Worm (Caenorhabditis elegans) whole organism, L4 larva: Measurements from ENCODE around the gene R04E5.8.

Experiments
- D1046.2 ChIP-seq: fragments of 200-800 bp; sonication (Bioruptor generic); IDR thresholded peaks from 2 replicates; pipeline ENCODE4 v1.3.6; 2022; ENCODE audit warnings: missing genetic modification characterization, missing compliant biosample characterization
- F49E8.2 ChIP-seq: sonication (generic microtip); optimal IDR thresholded peaks from 2 replicates; lab custom pipeline; 2016; ENCODE audit warnings: missing compliant biosample characterization, mild to moderate bottlenecking, missing genetic modification characterization, borderline replicate concordance
- R02D3.7 ChIP-seq: fragments of 150-350 bp; sonication (generic microtip); optimal IDR thresholded peaks from 3 replicates; lab custom pipeline; 2014; ENCODE audit warnings: missing biosample characterization, missing genetic modification characterization
- Y105C5A.15 ChIP-seq: fragments of 200-800 bp; sonication (Bioruptor generic); IDR thresholded peaks from 2 replicates; pipeline ENCODE4 v1.3.6; 2022; ENCODE audit warnings: missing genetic modification characterization, missing compliant biosample characterization
- Y48G9A.11 ChIP-seq: fragments of 200-800 bp; sonication (Bioruptor generic); IDR thresholded peaks from 2 replicates; pipeline ENCODE4 v1.3.6; 2022; ENCODE audit warnings: missing genetic modification reagents, missing genetic modification characterization, missing compliant biosample characterization
- Y5F2A.4 ChIP-seq: fragments of 200-800 bp; sonication (Bioruptor generic); optimal IDR thresholded peaks from 2 replicates; lab custom pipeline; 2018; ENCODE audit warnings: mild to moderate bottlenecking, missing genetic modification characterization, missing compliant biosample characterization
- Y75B8A.6 ChIP-seq: fragments of 200-800 bp; sonication (Bioruptor generic); IDR thresholded peaks from 2 replicates; pipeline ENCODE4 v1.3.6; 2022; ENCODE audit warnings: missing genetic modification reagents, missing genetic modification characterization, missing compliant biosample characterization
- aly-2 ChIP-seq: sonication (generic microtip); optimal IDR thresholded peaks from 2 replicates; lab custom pipeline; 2018; ENCODE audit warnings: missing biosample characterization, missing genetic modification characterization
- arid-1 ChIP-seq: fragments of 200-800 bp; sonication (Bioruptor generic); conservative IDR thresholded peaks from 2 replicates; pipeline ENCODE4 v1.3.6; 2022; ENCODE audit warnings: missing genetic modification reagents, missing genetic modification characterization, missing compliant biosample characterization
- ceh-20 ChIP-seq: fragments of 200-800 bp; sonication (Bioruptor generic); IDR thresholded peaks from 2 replicates; pipeline ENCODE4 v1.3.6; 2022; ENCODE audit warnings: missing genetic modification reagents, missing genetic modification characterization, missing compliant biosample characterization
- cey-2 ChIP-seq: sonication (generic microtip); optimal IDR thresholded peaks from 3 replicates; lab custom pipeline; 2017; ENCODE audit warnings: missing genetic modification characterization, mild to moderate bottlenecking, missing compliant biosample characterization, antibody characterized with exemption, borderline replicate concordance; ENCODE audit not compliant: insufficient read depth
- ctbp-1 ChIP-seq: fragments of 200-800 bp; sonication (Bioruptor generic); IDR thresholded peaks from 2 replicates; pipeline ENCODE4 v1.3.6; 2022; ENCODE audit warnings: missing genetic modification reagents, missing genetic modification characterization, missing compliant biosample characterization
- daf-16 ChIP-seq, 3 experiments: sonication (generic microtip); optimal IDR thresholded peaks; 2 replicates each; lab custom pipeline; 2016 to 2017; ENCODE audit warnings: missing genetic modification characterization in 3 of 3, missing genetic modification reagents in 3 of 3, mild to moderate bottlenecking in 2 of 3, missing compliant biosample characterization in 2 of 3, missing biosample characterization in 1 of 3, moderate library complexity in 1 of 3
- dmd-6 ChIP-seq: fragments of 200-800 bp; sonication (Bioruptor generic); IDR thresholded peaks from 2 replicates; pipeline ENCODE4 v1.3.6; 2022; ENCODE audit warnings: missing genetic modification reagents, missing genetic modification characterization, missing compliant biosample characterization
- duxl-1 ChIP-seq: sonication (generic microtip); optimal IDR thresholded peaks from 2 replicates; lab custom pipeline; 2016; ENCODE audit warnings: mild to moderate bottlenecking, missing genetic modification characterization, moderate library complexity, missing compliant biosample characterization; ENCODE audit not compliant: poor library complexity
- dve-1 ChIP-seq: sonication (generic microtip); optimal IDR thresholded peaks from 2 replicates; lab custom pipeline; 2017; ENCODE audit warnings: antibody characterized with exemption, mild to moderate bottlenecking, missing genetic modification characterization, missing compliant biosample characterization; ENCODE audit not compliant: insufficient read depth
- egl-27 ChIP-seq: sonication (generic microtip); optimal IDR thresholded peaks from 3 replicates; lab custom pipeline; 2017; ENCODE audit warnings: missing biosample characterization, missing genetic modification reagents, missing genetic modification characterization
- gei-8 ChIP-seq: fragments of 200-800 bp; sonication (Bioruptor generic); optimal IDR thresholded peaks from 2 replicates; lab custom pipeline; 2018; ENCODE audit warnings: mild to moderate bottlenecking, missing genetic modification characterization, missing compliant biosample characterization
- hif-1 ChIP-seq, 2 experiments: sonication (generic microtip); optimal IDR thresholded peaks; 2 replicates each; lab custom pipeline; 2016 to 2017; ENCODE audit warnings: missing compliant biosample characterization in 2 of 2, missing genetic modification characterization in 2 of 2, missing genetic modification reagents in 2 of 2, missing genotype in 2 of 2, mild to moderate bottlenecking in 1 of 2
- hlh-11 ChIP-seq: fragments of 200-800 bp; sonication (Bioruptor generic); optimal IDR thresholded peaks from 2 replicates; lab custom pipeline; 2018; ENCODE audit warnings: mild to moderate bottlenecking, missing genetic modification characterization, missing compliant biosample characterization
- jun-1 ChIP-seq: fragments of 150-350 bp; optimal IDR thresholded peaks from 2 replicates; lab custom pipeline; 2014; ENCODE audit warnings: missing biosample characterization, missing genetic modification reagents, missing genetic modification characterization
- lim-7 ChIP-seq: fragments of 200-800 bp; sonication (Bioruptor generic); IDR thresholded peaks from 2 replicates; pipeline ENCODE4 v1.3.6; 2022; ENCODE audit warnings: missing genetic modification characterization, missing compliant biosample characterization
- lin-15B ChIP-seq: fragments of 150-350 bp; sonication (generic microtip); optimal IDR thresholded peaks from 3 replicates; lab custom pipeline; 2014; ENCODE audit warnings: missing biosample characterization, missing genetic modification characterization
- lin-38 ChIP-seq: fragments of 200-800 bp; sonication (Bioruptor generic); IDR thresholded peaks from 2 replicates; pipeline ENCODE4 v1.3.6; 2022; ENCODE audit warnings: missing genetic modification reagents, missing genetic modification characterization, missing compliant biosample characterization
- lir-3 ChIP-seq: sonication (generic microtip); optimal IDR thresholded peaks from 2 replicates; lab custom pipeline; 2016; ENCODE audit warnings: mild to moderate bottlenecking, missing genetic modification characterization, missing compliant biosample characterization
- mxl-2 ChIP-seq: fragments of 200-800 bp; sonication (Bioruptor generic); conservative IDR thresholded peaks from 2 replicates; pipeline ENCODE4 v1.3.6; 2022; ENCODE audit warnings: missing genetic modification reagents, missing genetic modification characterization, missing compliant biosample characterization
- nhr-10 ChIP-seq: fragments of 150-350 bp; optimal IDR thresholded peaks from 2 replicates; lab custom pipeline; 2014; ENCODE audit warnings: missing biosample characterization, missing genetic modification characterization
- nhr-102 ChIP-seq: sonication (generic microtip); optimal IDR thresholded peaks from 2 replicates; lab custom pipeline; 2016; ENCODE audit warnings: mild to moderate bottlenecking, missing genetic modification characterization, moderate library complexity, missing compliant biosample characterization
- nhr-11 ChIP-seq: fragments of 150-350 bp; optimal IDR thresholded peaks from 2 replicates; lab custom pipeline; 2014; ENCODE audit warnings: missing biosample characterization, missing genetic modification characterization
- nhr-111 ChIP-seq: fragments of 200-800 bp; sonication (Bioruptor generic); optimal IDR thresholded peaks from 2 replicates; lab custom pipeline; 2018; ENCODE audit warnings: mild to moderate bottlenecking, missing genetic modification characterization, missing compliant biosample characterization
- nhr-41 ChIP-seq: fragments of 200-800 bp; sonication (Bioruptor generic); IDR thresholded peaks from 2 replicates; pipeline ENCODE4 v1.3.6; 2022; ENCODE audit warnings: missing genetic modification reagents, missing genetic modification characterization, missing compliant biosample characterization
- nhr-77 ChIP-seq: fragments of 150-350 bp; optimal IDR thresholded peaks from 2 replicates; lab custom pipeline; 2014; ENCODE audit warnings: missing biosample characterization, missing genetic modification characterization
- php-3 ChIP-seq: fragments of 200-800 bp; sonication (Bioruptor generic); IDR thresholded peaks from 2 replicates; pipeline ENCODE4 v1.3.6; 2022; ENCODE audit warnings: missing genetic modification reagents, missing genetic modification characterization, missing compliant biosample characterization
- pqm-1 ChIP-seq: sonication (generic microtip); optimal IDR thresholded peaks from 2 replicates; lab custom pipeline; 2017; ENCODE audit warnings: missing biosample characterization, missing genetic modification characterization
- saeg-2 ChIP-seq: fragments of 200-800 bp; sonication (Bioruptor generic); IDR thresholded peaks from 2 replicates; pipeline ENCODE4 v1.3.6; 2022; ENCODE audit warnings: missing genetic modification reagents, missing genetic modification characterization, missing compliant biosample characterization
- sdz-12 ChIP-seq: fragments of 200-800 bp; sonication (Bioruptor generic); optimal IDR thresholded peaks from 2 replicates; lab custom pipeline; 2018; ENCODE audit warnings: mild to moderate bottlenecking, missing genetic modification characterization, missing compliant biosample characterization
- tra-1 ChIP-seq: fragments of 200-800 bp; sonication (Bioruptor generic); IDR thresholded peaks from 2 replicates; pipeline ENCODE4 v1.3.6; 2022; ENCODE audit warnings: missing genetic modification reagents, missing genetic modification characterization, missing compliant biosample characterization
- unc-39 ChIP-seq: sonication (generic microtip); optimal IDR thresholded peaks from 2 replicates; lab custom pipeline; 2017; ENCODE audit warnings: missing biosample characterization, missing genetic modification characterization
- unc-62 ChIP-seq, 3 experiments: fragments of 150-350 bp in 1 of 3; sonication (generic microtip); optimal IDR thresholded peaks in 2 of 3; peaks in 1 of 3; 1 replicate in 1 of 3; 2 replicates in 2 of 3; lab custom pipeline; 2014 to 2017; ENCODE audit warnings: missing biosample characterization in 3 of 3, missing genetic modification characterization in 3 of 3, missing genetic modification reagents in 3 of 3, missing genotype in 1 of 3
- zfp-2 ChIP-seq: sonication (generic microtip); optimal IDR thresholded peaks from 2 replicates; lab custom pipeline; 2016; ENCODE audit warnings: mild to moderate bottlenecking, missing genetic modification characterization, missing compliant biosample characterization
- zfp-3 ChIP-seq: fragments of 200-800 bp; sonication (Bioruptor generic); conservative IDR thresholded peaks from 2 replicates; pipeline ENCODE4 v1.3.6; 2022; ENCODE audit warnings: missing genetic modification reagents, missing genetic modification characterization, missing compliant biosample characterization
- zip-11 ChIP-seq: fragments of 200-800 bp; sonication (Bioruptor generic); IDR thresholded peaks from 2 replicates; pipeline ENCODE4 v1.3.6; 2022; ENCODE audit warnings: missing genetic modification characterization, missing compliant biosample characterization
- ztf-11 ChIP-seq: fragments of 150-350 bp; optimal IDR thresholded peaks from 2 replicates; lab custom pipeline; 2014; ENCODE audit warnings: missing biosample characterization, missing genetic modification characterization
- ztf-7 ChIP-seq: fragments of 150-350 bp; optimal IDR thresholded peaks from 2 replicates; lab custom pipeline; 2014; ENCODE audit warnings: missing biosample characterization, missing genetic modification characterization

The R04E5.8 gene

ce11 chrX:8831162-8831561 lies 25.2 kb upstream of the R04E5.8 start, which contains the start of gene C28G1.6:
Gene C28G1.6, minus strand, starts transcription at chrX:8831262.
- TF ChIP-seq daf-16 (GFP tag; optimal IDR thresholded peaks at IDR 0.05; lab: Kevin White, UChicago) (no peak), daf-16 (tag; optimal IDR thresholded peaks at IDR 0.05; lab: Kevin White, UChicago) (peak; percentile 36), dmd-6 (GFP tag; lab: Robert Waterston, UW) (peak; percentile 12; the same call in 1 of the 2 replicates), pqm-1 (peak; percentile 17), nhr-102 (no peak)

ce11 chrX:8828365-8828764 lies 22.4 kb upstream of the R04E5.8 start, which contains the start of gene rcs-1:
Gene rcs-1, minus strand, starts transcription at chrX:8828540.
- no peak for TF ChIP-seq D1046.2 (GFP tag; lab: Robert Waterston, UW)
- no peak for TF ChIP-seq gei-8 (GFP tag; lab: Kevin White, UChicago)
- no peak for TF ChIP-seq nhr-111 (GFP tag; lab: Kevin White, UChicago)
- no peak for TF ChIP-seq unc-39 (tag; lab: Kevin White, UChicago)
- TF ChIP-seq pqm-1, result peak; percentile 54
- no peak for TF ChIP-seq aly-2 (tag; lab: Kevin White, UChicago)
- no peak for TF ChIP-seq Y48G9A.11 (GFP tag; lab: Robert Waterston, UW)
- no peak for TF ChIP-seq jun-1 (tag; lab: Kevin White, UChicago)
- no peak for TF ChIP-seq nhr-77
- no peak for TF ChIP-seq Y105C5A.15 (GFP tag; lab: Robert Waterston, UW)
- TF ChIP-seq daf-16 (GFP tag; optimal IDR thresholded peaks at IDR 0.05; lab: Kevin White, UChicago), result no peak
- TF ChIP-seq daf-16 (tag; optimal IDR thresholded peaks at IDR 0.05; lab: Kevin White, UChicago), result peak; percentile 6
- TF ChIP-seq nhr-41 (GFP tag; lab: Robert Waterston, UW), result no peak

- TF ChIP-seq F49E8.2 (tag; lab: Kevin White, UChicago), result no peak
- TF ChIP-seq hlh-11 (tag; lab: Kevin White, UChicago), result peak; percentile 73
- TF ChIP-seq lin-15B (tag; lab: Kevin White, UChicago), result no peak
- no peak for TF ChIP-seq ceh-20 (GFP tag; lab: Robert Waterston, UW)
- TF ChIP-seq saeg-2 (GFP tag; lab: Robert Waterston, UW), result no peak
- peak; percentile 82 for TF ChIP-seq dve-1 (tag; lab: Kevin White, UChicago)
- no peak for TF ChIP-seq nhr-10 (tag; lab: Kevin White, UChicago)
- no peak for TF ChIP-seq daf-16 (GFP tag; optimal IDR thresholded peaks at IDR 0.05; lab: Kevin White, UChicago)
- TF ChIP-seq daf-16 (tag; optimal IDR thresholded peaks at IDR 0.05; lab: Kevin White, UChicago), result peak; percentile 78
- TF ChIP-seq mxl-2 (GFP tag; lab: Robert Waterston, UW), result no peak
- TF ChIP-seq cey-2 (tag; lab: Kevin White, UChicago), result no peak
- TF ChIP-seq Y5F2A.4 (GFP tag; lab: Kevin White, UChicago), result no peak
- no peak for TF ChIP-seq arid-1 (GFP tag; lab: Robert Waterston, UW)
- TF ChIP-seq zfp-3 (GFP tag; lab: Robert Waterston, UW), result no peak
- no peak for TF ChIP-seq unc-62 (GFP tag; optimal IDR thresholded peaks at IDR 0.05 in 1 of 2; lab: Kevin White, UChicago)
- TF ChIP-seq unc-62 (tag; optimal IDR thresholded peaks at IDR 0.05; lab: Kevin White, UChicago), result no peak
- TF ChIP-seq tra-1, result 0 out of 2 replicates have a peak, but pooled peaks have one; percentile 38
- TF ChIP-seq ctbp-1, result no peak
- TF ChIP-seq unc-39 (tag; lab: Kevin White, UChicago), result no peak
- TF ChIP-seq zfp-2 (tag; lab: Kevin White, UChicago), result no peak
- TF ChIP-seq nhr-11, result no peak
- TF ChIP-seq hif-1 (tag; optimal IDR thresholded peaks at IDR 0.05; lab: Kevin White, UChicago), result no peak
- TF ChIP-seq zip-11 (GFP tag; lab: Robert Waterston, UW), result no peak
- no peak for TF ChIP-seq D1046.2 (GFP tag; lab: Robert Waterston, UW)
- TF ChIP-seq Y48G9A.11 (GFP tag; lab: Robert Waterston, UW), result no peak
- TF ChIP-seq nhr-41 (GFP tag; lab: Robert Waterston, UW), result no peak
- no peak for TF ChIP-seq ztf-11 (tag; lab: Kevin White, UChicago)
- no peak for TF ChIP-seq egl-27 (tag; lab: Kevin White, UChicago)
- no peak for TF ChIP-seq lin-38 (GFP tag; lab: Robert Waterston, UW)
- TF ChIP-seq gei-8 (GFP tag; lab: Kevin White, UChicago), result no peak
- TF ChIP-seq ztf-7 (tag; lab: Kevin White, UChicago), result no peak
- TF ChIP-seq pqm-1, result peak; percentile 98
- TF ChIP-seq R02D3.7, result no peak
- TF ChIP-seq sdz-12 (GFP tag; lab: Kevin White, UChicago), result no peak
- TF ChIP-seq lir-3 (tag; lab: Kevin White, UChicago), result no peak
- no peak for TF ChIP-seq lim-7 (GFP tag; lab: Robert Waterston, UW)
- no peak for TF ChIP-seq Y75B8A.6 (GFP tag; lab: Robert Waterston, UW)
- peak; percentile 66; the same call in 1 of the 2 replicates for TF ChIP-seq php-3 (GFP tag; lab: Robert Waterston, UW)
- no peak for TF ChIP-seq Y105C5A.15 (GFP tag; lab: Robert Waterston, UW)
- no peak for TF ChIP-seq duxl-1
Observed at ce11 chrX:8824437-8824836, 18.5 kb upstream of the R04E5.8 start, which contains the start of gene ifd-1. Gene ifd-1, minus strand, starts transcription at chrX:8824448.
